Worm (Caenorhabditis elegans) whole organism, young adult: ENCODE results near the gene C06H2.7.

Experiments
- B0336.3 ChIP-seq: fragments of 200-800 bp; sonication (Bioruptor generic); IDR thresholded peaks from 2 replicates; pipeline ENCODE4 v1.3.6; 2022; ENCODE audit warnings: missing genetic modification characterization, missing compliant biosample characterization
- akir-1 ChIP-seq: fragments of 200-800 bp; sonication (Bioruptor generic); optimal IDR thresholded peaks from 2 replicates; lab custom pipeline; 2018; ENCODE audit warnings: mild to moderate bottlenecking, missing genetic modification characterization, moderate library complexity, missing compliant biosample characterization
- cebp-1 ChIP-seq, 2 experiments: fragments of 200-800 bp in 1 of 2; sonication (Bioruptor generic) in 1 of 2; sonication (generic microtip) in 1 of 2; IDR thresholded peaks in 1 of 2; optimal IDR thresholded peaks in 1 of 2; 2 replicates each; pipeline versions ENCODE4 v1.3.6 to Lab custom; 2017 to 2022; ENCODE audit warnings: missing compliant biosample characterization in 2 of 2, missing genetic modification characterization in 2 of 2, mild to moderate bottlenecking in 1 of 2, missing genetic modification reagents in 1 of 2, moderate library complexity in 1 of 2
- hlh-12 ChIP-seq: sonication (generic microtip); optimal IDR thresholded peaks from 2 replicates; lab custom pipeline; 2016; ENCODE audit warnings: missing genetic modification characterization, missing compliant biosample characterization
- lin-35 ChIP-seq, 3 experiments: fragments of 150-350 bp in 2 of 3; sonication (generic microtip) in 1 of 3; optimal IDR thresholded peaks; 2 replicates each; lab custom pipeline; 2014 to 2018; ENCODE audit warnings: missing biosample characterization in 3 of 3, missing genetic modification characterization in 3 of 3, missing genetic modification reagents in 3 of 3
- lin-40 ChIP-seq: sonication (generic microtip); optimal IDR thresholded peaks from 2 replicates; lab custom pipeline; 2016; ENCODE audit warnings: missing genetic modification characterization, mild to moderate bottlenecking, missing compliant biosample characterization, missing genotype, missing genetic modification reagents
- madf-10 ChIP-seq: sonication (generic microtip); optimal IDR thresholded peaks from 2 replicates; lab custom pipeline; 2016; ENCODE audit warnings: mild to moderate bottlenecking, missing genetic modification characterization, missing compliant biosample characterization
- mel-28 ChIP-seq: sonication (generic microtip); optimal IDR thresholded peaks from 2 replicates; lab custom pipeline; 2016; ENCODE audit warnings: borderline replicate concordance, mild to moderate bottlenecking, missing genetic modification characterization, missing compliant biosample characterization
- nhr-80 ChIP-seq: sonication (generic microtip); optimal IDR thresholded peaks from 2 replicates; lab custom pipeline; 2016; ENCODE audit warnings: missing genetic modification characterization, missing compliant biosample characterization
- nhr-90 ChIP-seq: sonication (generic microtip); optimal IDR thresholded peaks from 2 replicates; lab custom pipeline; 2016; ENCODE audit warnings: missing genotype, mild to moderate bottlenecking, missing genetic modification characterization, missing compliant biosample characterization
- rpc-1 ChIP-seq, 2 experiments: fragments of 150-350 bp in 1 of 2; sonication (generic microtip) in 1 of 2; optimal IDR thresholded peaks; 2 replicates each; lab custom pipeline; 2014 to 2018; ENCODE audit warnings: missing biosample characterization in 1 of 2, missing genetic modification characterization in 1 of 2, missing genetic modification reagents in 1 of 2, missing genotype in 1 of 2
- snpc-1.1 ChIP-seq: sonication (generic microtip); optimal IDR thresholded peaks from 2 replicates; lab custom pipeline; 2017; ENCODE audit warnings: missing genetic modification characterization, mild to moderate bottlenecking, missing compliant biosample characterization, antibody characterized with exemption, moderate library complexity, missing genotype, missing genetic modification reagents; ENCODE audit not compliant: insufficient read depth
- somi-1 ChIP-seq: fragments of 200-800 bp; sonication (Bioruptor generic); optimal IDR thresholded peaks from 2 replicates; lab custom pipeline; 2018; ENCODE audit warnings: mild to moderate bottlenecking, missing genetic modification characterization, missing compliant biosample characterization
- unc-130 ChIP-seq: sonication (generic microtip); optimal IDR thresholded peaks from 2 replicates; lab custom pipeline; 2016; ENCODE audit warnings: missing genetic modification reagents, missing genetic modification characterization, missing compliant biosample characterization
- ztf-26 ChIP-seq: sonication (generic microtip); optimal IDR thresholded peaks from 2 replicates; lab custom pipeline; 2017; ENCODE audit warnings: missing genetic modification characterization, missing compliant biosample characterization

C06H2.7 gene

DNA sequence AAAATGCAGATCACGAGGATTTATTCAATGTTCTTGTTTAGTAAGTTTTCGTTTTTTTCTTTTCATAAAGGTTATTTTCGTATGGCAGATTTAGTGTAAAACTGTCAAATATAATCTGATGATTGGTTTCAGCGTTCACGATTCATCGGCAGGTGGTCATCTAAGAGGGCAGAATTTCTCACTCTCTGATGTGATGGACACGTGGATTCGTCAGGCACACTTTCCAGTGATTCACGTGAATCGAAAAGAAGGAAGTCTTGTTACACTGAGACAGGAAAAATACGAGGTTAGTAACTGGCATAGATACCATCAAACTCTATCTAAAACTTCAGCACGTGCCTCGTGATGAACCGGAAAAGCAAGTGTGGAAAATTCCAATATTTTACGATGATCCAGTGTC is 49.9 kb downstream of the C06H2.7 start:
- TF ChIP-seq madf-10 = no peak
- no peak for TF ChIP-seq B0336.3 (GFP tag; lab: Robert Waterston, UW)
- peak; percentile 78 for TF ChIP-seq ztf-26 (tag; lab: Kevin White, UChicago)
- no peak for TF ChIP-seq akir-1 (GFP tag; lab: Kevin White, UChicago)
- peak; percentile 51 for TF ChIP-seq lin-40 (tag; lab: Kevin White, UChicago)
- TF ChIP-seq somi-1 = peak; percentile 43
- TF ChIP-seq, all 124 proteins: peak for 3

- TF ChIP-seq mel-28 (no peak), nhr-80 (tag; lab: Kevin White, UChicago) (no peak), nhr-90 (no peak), cebp-1 (GFP tag; IDR thresholded peaks at IDR 0.05; lab: Robert Waterston, UW) (no peak), cebp-1 (tag; optimal IDR thresholded peaks at IDR 0.05; lab: Kevin White, UChicago) (no peak), rpc-1 (optimal IDR thresholded peaks at IDR 0.05; lab: Kevin White, UChicago) (no peak), rpc-1 (tag; optimal IDR thresholded peaks at IDR 0.05; lab: Kevin White, UChicago) (no peak), lin-35 (GFP tag; optimal IDR thresholded peaks at IDR 0.05; lab: Kevin White, UChicago) (no peak), unc-130 (no peak), snpc-1.1 (tag; lab: Kevin White, UChicago) (no peak), hlh-12 (tag; lab: Kevin White, UChicago) (no peak)
These were observed 51.2 kb downstream of the C06H2.7 start, which contains the start of gene lact-8 for ce11 chrV:11093163-11094091. lact-8 (minus strand) TSS chrV:11093607.
